Fruit fly (Drosophila melanogaster): ENCODE data around the gene Plod.

Plod gene

dm6 chr3L:11205608-11206336 lies at the start of gene Plod:
Gene Plod, minus strand, starts transcription at chr3L:11206016.
- TF ChIP-seq pan (optimal IDR thresholded peaks at IDR 0.05): no peak
- TF ChIP-seq usp (GFP tag; optimal IDR thresholded peaks at IDR 0.05): no peak

DNA sequence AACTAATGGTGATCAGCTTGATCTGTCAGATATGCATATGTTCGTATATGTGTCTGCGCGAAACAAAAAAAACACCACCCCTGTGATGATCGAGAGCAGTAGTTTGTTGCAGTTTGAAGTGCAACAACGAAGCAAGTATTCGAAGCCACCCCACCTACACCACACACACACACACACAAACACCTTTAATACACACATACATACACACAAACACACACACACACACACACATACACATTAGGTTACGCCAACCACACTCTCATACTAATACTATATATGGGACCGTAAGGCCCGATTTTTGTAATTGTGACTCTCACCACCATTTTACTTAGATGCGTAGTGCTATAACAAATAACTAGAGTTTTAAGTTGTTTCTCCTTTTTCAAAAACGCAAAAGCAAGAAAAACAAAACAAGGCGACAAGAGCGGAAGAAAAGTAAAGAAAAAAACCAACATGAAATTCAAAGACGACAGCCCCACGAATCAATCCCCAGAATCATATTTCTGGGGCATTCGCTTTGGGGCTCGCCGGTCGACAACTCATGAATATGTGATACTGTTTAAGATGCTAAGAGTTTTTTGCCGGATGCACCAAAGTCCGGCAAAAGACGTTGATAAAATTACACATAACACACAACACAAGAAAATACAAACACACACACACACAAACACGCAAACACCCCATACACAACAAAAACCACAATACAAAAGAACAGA lies 48.8 kb upstream of the Plod start:
- TF ChIP-seq CG8478 (optimal IDR thresholded peaks at IDR 0.05) (no peak), usp (GFP tag; optimal IDR thresholded peaks at IDR 0.05) (no peak), EcR (GFP tag; optimal IDR thresholded peaks at IDR 0.05) (no peak), Dll (optimal IDR thresholded peaks at IDR 0.05) (no peak), psq (optimal IDR thresholded peaks at IDR 0.05) (no peak), pan (optimal IDR thresholded peaks at IDR 0.05) (no peak)

DNA sequence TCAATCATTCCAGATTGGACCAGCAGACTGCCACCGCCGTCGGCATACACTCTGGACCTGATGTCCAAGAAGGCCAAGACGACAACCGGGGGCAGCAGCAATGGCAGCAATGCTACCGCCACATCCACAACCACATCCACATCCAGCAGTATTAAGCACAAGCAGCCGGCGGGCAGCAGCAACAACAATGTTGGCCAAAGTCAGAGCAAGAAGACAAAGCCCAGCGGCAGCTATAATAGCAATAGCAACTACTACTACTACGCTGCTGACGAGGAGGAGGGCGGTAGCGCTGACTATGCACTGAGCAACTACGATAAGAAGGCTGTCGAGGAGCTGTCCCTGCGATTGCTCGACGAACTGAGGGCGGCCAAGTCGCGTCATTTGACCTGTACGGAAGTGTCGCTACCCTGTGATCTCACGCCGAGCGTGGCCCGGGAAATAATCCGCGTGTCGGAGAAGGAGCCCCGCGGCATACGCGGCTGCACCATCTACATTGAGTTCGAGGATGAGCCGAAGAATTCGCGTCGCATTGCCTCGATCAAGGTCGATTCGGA lies 48.0 kb upstream of the Plod start:
- TF ChIP-seq EcR (GFP tag; optimal IDR thresholded peaks at IDR 0.05): no peak
- TF ChIP-seq CG8478 (optimal IDR thresholded peaks at IDR 0.05): no peak

DNA sequence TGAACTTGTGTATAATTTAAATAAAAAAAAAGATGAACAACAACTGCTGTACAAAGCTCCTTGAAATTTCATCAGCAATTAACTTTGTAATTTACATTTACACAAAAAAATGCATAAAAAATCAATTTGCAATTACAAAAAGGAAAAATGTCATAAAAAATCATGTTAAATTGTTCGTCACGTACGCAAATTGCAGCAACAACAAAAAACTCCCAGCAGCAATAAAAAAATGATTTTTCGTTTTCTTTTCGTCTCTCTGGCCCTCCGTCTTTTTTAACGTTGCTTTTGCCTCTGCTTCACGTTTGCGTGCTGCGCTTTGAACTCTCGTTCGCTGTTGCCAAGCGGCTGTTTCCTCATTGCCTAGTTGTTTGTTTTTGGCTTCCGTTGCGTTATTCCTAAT lies 47.3 kb upstream of the Plod start:
- TF ChIP-seq usp (GFP tag; optimal IDR thresholded peaks at IDR 0.05) (no peak), CG8478 (optimal IDR thresholded peaks at IDR 0.05) (no peak), EcR (GFP tag; optimal IDR thresholded peaks at IDR 0.05) (no peak), Dll (optimal IDR thresholded peaks at IDR 0.05) (no peak), pan (optimal IDR thresholded peaks at IDR 0.05) (no peak), psq (optimal IDR thresholded peaks at IDR 0.05) (no peak)

DNA sequence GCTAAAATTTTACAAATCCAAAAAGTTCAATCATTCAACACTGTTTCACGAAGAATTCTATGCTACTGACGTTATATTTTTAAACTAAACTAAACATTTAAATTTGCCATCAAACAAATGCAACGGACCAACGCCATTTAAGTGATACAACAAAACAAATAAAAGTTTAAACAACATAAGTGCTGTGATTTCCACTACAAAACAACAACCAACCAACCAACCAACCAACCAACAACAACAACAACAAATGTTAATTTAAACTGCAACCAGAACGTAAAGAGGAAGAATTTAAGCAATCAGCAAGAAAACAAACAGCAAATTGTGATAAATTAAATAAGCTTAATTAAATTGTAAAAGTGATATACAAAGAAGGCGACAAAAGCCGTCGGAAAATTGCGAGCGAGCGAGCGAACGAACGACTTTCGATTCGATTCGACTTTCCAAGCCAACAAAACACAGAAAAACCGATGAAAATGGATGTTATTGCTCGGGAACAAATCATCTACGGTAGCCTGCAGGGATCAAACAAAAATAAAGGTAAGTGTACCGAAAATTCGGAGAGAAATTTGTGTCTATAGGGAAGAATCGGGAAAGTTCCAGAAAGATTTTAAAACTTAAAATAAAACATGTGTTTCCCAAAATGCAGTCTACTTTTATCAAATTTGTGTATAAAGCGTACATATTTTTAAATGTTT lies 46.8 kb upstream of the Plod start:
- TF ChIP-seq psq (optimal IDR thresholded peaks at IDR 0.05): no peak
- no peak for TF ChIP-seq CG8478 (optimal IDR thresholded peaks at IDR 0.05)
- TF ChIP-seq pan (optimal IDR thresholded peaks at IDR 0.05): no peak
- no peak for TF ChIP-seq EcR (GFP tag; optimal IDR thresholded peaks at IDR 0.05)
- TF ChIP-seq Dll (optimal IDR thresholded peaks at IDR 0.05): no peak
- TF ChIP-seq usp (GFP tag; optimal IDR thresholded peaks at IDR 0.05): no peak

DNA sequence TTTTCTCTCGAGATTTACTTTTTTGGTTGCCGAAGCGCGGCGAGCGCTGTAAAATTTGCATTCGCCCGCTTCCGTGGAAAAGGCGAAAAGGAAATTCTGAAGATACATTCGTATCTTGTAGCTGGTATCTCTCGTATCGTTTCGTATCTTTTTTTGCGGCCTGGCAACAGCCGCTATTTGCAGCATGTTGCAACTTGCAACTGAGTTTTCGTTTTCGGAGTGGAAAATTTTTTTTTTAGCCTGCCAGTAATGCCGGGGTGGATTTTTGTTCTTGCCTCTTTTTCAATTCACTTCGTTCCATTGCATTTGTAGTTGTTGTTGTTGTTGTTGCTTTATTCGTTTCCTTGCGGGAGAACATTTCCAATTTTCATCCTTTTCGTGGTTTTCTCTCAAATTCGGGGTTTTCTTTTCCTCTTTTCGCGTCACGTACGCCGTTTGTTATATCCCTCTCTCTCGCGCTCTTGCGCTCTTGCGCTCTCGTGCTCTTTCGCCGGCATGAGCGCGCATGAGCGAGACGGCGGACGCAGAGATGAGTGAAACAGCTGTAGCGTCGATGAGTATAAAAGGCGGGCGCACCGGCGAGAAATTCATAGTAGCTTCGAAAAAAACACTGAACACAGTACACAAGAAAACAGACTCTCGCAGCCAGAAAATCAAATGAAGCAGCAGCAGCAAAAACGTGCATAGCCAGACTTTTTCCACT lies 46.1 kb upstream of the Plod start, which contains the start of gene scyl:
TSS of gene scyl (plus strand) at position 587 of the 703 bp plus-strand sequence.
- TF ChIP-seq CG8478 (optimal IDR thresholded peaks at IDR 0.05): peak; percentile 25
- TF ChIP-seq pan (optimal IDR thresholded peaks at IDR 0.05): no peak

DNA sequence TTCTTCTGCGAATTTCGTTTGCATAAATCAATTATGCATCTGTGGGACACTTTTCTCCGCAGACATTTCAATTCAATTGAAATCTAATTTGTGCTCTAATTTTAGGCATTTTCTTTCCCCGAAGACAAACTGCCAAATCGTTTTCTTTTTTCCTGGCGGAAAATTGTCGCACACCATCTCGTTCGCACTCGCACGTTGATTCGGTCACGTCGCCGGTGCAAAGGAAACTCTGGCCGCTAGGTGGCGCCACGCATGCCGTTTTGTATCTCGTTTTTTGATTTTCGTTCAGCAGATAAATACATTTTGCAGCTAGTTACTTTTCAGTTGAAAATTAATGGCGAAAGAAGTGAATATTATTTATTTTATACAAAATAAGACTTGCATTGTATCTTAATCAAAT lies 42.5 kb upstream of the Plod start:
- TF ChIP-seq psq (optimal IDR thresholded peaks at IDR 0.05) (no peak), EcR (GFP tag; optimal IDR thresholded peaks at IDR 0.05) (no peak), usp (GFP tag; optimal IDR thresholded peaks at IDR 0.05) (no peak), pan (optimal IDR thresholded peaks at IDR 0.05) (no peak), CG8478 (optimal IDR thresholded peaks at IDR 0.05) (no peak)

dm6 chr3L:11247370-11248255 lies 41.8 kb upstream of the Plod start:
- TF ChIP-seq Dll (optimal IDR thresholded peaks at IDR 0.05) (no peak), usp (GFP tag; optimal IDR thresholded peaks at IDR 0.05) (no peak), CG8478 (optimal IDR thresholded peaks at IDR 0.05) (no peak), EcR (GFP tag; optimal IDR thresholded peaks at IDR 0.05) (no peak), pan (optimal IDR thresholded peaks at IDR 0.05) (no peak), psq (optimal IDR thresholded peaks at IDR 0.05) (no peak)

dm6 chr3L:11246046-11246887 lies 40.5 kb upstream of the Plod start:
- no peak for TF ChIP-seq psq (optimal IDR thresholded peaks at IDR 0.05)
- TF ChIP-seq usp (GFP tag; optimal IDR thresholded peaks at IDR 0.05): no peak
- peak; percentile 82 for TF ChIP-seq CG8478 (optimal IDR thresholded peaks at IDR 0.05)
- TF ChIP-seq EcR (GFP tag; optimal IDR thresholded peaks at IDR 0.05): no peak
- TF ChIP-seq Dll (optimal IDR thresholded peaks at IDR 0.05): no peak
- TF ChIP-seq pan (optimal IDR thresholded peaks at IDR 0.05): no peak

- no peak for TF ChIP-seq pan (optimal IDR thresholded peaks at IDR 0.05)
- TF ChIP-seq usp (GFP tag; optimal IDR thresholded peaks at IDR 0.05): no peak
- no peak for TF ChIP-seq psq (optimal IDR thresholded peaks at IDR 0.05)
Measured at dm6 chr3L:11244024-11244576, 38.3 kb upstream of the Plod start.
